Worm (Caenorhabditis elegans): ENCODE measurements around the gene Y39B6A.10.

Gene Y39B6A.10

DNA sequence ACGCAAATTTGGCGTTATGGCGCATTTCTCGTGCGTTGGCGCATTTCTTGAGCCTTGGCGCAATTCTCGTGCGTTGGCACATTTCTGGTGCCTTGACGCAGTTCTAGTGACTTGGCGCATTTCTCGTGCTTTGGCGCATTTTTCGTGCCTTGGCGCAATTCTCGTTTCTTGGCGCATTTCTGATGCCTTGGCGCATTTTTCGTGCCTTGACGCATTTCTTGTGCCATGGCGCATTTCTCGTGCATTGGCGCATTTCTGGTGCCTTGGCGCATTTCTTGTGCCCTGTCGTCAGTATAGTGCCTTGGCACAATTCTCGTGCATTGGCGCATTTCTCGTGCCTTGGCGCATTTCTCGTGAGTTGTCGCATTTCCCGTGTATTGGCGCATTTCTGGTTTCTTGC is 14.9 kb upstream of the Y39B6A.10 start:
- TF ChIP-seq drap-1 (GFP tag; optimal IDR thresholded peaks at IDR 0.05) (peak; percentile 13), lsy-2 (tag; optimal IDR thresholded peaks at IDR 0.05) (no peak)

DNA sequence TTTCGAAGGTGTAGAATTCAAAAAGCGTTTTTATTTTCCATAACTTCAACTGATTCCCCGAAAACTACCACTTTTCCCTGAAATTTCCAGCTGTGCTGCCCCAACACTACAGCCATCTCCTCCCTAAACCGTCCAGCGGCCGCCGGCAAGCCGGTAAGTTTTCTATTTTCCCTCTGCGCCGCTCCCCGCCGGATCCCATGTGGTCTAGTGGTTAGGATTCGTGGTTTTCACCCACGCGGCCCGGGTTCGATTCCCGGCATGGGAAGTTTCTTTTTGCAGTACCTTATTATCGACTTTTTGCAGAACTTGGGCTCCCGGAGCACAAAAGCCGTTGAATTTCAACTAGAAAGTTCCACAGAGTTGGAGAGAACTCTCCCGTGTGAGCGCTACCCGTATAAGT is 9.2 kb upstream of the Y39B6A.10 start:
- no peak for TF ChIP-seq lin-13 (tag; optimal IDR thresholded peaks at IDR 0.05)

DNA sequence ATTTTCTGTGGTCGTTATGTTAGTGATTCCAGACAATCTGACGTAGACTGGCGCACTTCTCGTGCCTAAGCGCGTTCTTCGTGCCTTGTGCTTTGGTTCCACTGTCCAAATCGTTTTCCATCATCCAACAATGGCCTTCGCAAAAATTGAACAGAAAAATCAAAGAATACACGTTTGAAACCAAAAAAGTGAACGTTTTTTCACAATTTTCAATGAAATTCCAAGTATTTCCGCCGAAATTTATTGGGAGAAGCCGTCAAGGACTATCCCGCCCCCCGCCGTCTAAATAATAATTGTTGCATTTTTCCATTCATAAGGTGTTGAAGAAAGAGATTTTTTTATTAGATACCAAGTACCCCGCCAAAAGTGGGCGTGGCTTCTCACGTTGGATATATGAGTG is 7.1 kb upstream of the Y39B6A.10 start, which contains the start of gene cpg-23:
cpg-23 (plus strand) TSS at position 301 of the 400 bp plus-strand sequence.
- TF ChIP-seq nhr-237 (tag; optimal IDR thresholded peaks at IDR 0.05) (no peak), ceh-39 (tag; optimal IDR thresholded peaks at IDR 0.05) (no peak), blmp-1 (tag; optimal IDR thresholded peaks at IDR 0.05) (no peak), mab-5 (tag; optimal IDR thresholded peaks at IDR 0.05) (no peak), zip-8 (tag; optimal IDR thresholded peaks at IDR 0.05) (no peak), cnd-1 (tag; optimal IDR thresholded peaks at IDR 0.05) (no peak), pha-4 (tag; optimal IDR thresholded peaks at IDR 0.05) (no peak), mep-1 (tag; optimal IDR thresholded peaks at IDR 0.05) (no peak), nhr-28 (tag; optimal IDR thresholded peaks at IDR 0.05) (no peak), elt-1 (tag; optimal IDR thresholded peaks at IDR 0.05; ENCODE audit: borderline replicate concordance, insufficient read depth) (no peak), ztf-11 (tag; optimal IDR thresholded peaks at IDR 0.05) (no peak), elt-3 (tag; optimal IDR thresholded peaks at IDR 0.05) (no peak), nhr-12 (tag; optimal IDR thresholded peaks at IDR 0.05) (no peak), snpc-4 (tag; optimal IDR thresholded peaks at IDR 0.05) (no peak)

DNA sequence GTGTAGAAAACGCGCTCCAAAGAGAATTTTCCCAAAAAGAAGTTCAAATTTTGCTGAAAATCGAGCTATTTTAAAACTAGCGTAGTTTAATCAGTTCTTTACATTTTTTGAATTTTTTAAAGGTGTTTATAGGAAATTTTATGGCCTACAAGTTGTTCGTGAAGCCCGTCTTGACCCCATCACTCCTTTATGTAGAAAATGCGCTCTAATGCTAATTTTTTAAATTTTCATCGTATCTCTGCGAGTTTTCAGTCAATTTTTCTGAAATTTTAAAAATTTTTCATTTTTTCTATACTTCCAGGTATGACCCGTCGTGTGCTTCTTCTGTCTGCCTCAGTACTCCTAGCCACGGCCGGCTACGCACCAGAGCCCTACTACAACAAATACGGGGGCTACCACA is 2.8 kb upstream of the Y39B6A.10 start, which contains the start of gene Y39B6A.9:
Y39B6A.9 (plus strand) TSS at position 301 of the 400 bp plus-strand sequence.
- TF ChIP-seq tbx-8 (GFP tag; optimal IDR thresholded peaks at IDR 0.05), result no peak
- no peak for TF ChIP-seq unc-62 (GFP tag; optimal IDR thresholded peaks at IDR 0.05)
- TF ChIP-seq cnd-1 (tag; optimal IDR thresholded peaks at IDR 0.05), result no peak
- TF ChIP-seq mls-2 (tag; optimal IDR thresholded peaks at IDR 0.05), result no peak
- TF ChIP-seq M03D4.4 (tag; optimal IDR thresholded peaks at IDR 0.05), result no peak
- TF ChIP-seq nhr-28 (tag; optimal IDR thresholded peaks at IDR 0.05), result no peak
- no peak for TF ChIP-seq ceh-39 (tag; optimal IDR thresholded peaks at IDR 0.05)
- no peak for TF ChIP-seq ham-2 (GFP tag; optimal IDR thresholded peaks at IDR 0.05)
- no peak for TF ChIP-seq unc-120 (tag; optimal IDR thresholded peaks at IDR 0.05; ENCODE audit: poor library complexity, severe bottlenecking)
- no peak for TF ChIP-seq hlh-1 (tag; optimal IDR thresholded peaks at IDR 0.05)

DNA sequence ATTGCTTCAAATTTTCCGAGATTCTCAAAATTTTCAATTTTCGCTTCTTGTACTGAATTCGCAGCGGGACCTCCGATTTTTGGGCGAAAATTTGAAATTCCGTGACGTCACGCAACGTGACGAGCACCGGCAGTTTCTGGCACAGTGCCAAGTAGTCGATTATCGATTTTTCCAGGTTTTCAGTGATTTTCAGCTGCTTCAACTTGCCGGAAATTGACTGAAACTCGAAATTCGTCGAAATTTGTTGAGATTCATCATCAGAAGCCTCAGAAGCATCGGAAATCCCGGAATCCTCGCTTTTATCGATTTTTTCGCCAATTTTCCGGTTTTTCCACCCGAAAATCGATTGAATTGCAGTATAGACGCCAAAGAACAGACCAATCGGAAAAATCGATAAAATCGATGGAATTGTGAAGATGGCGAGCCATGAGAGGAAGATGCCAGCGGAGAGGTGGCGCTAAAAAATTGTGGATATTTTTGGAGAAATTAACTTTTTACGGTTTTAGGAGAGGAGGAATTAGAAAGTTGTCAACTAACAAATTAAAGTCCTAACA is 1.5 kb downstream of the Y39B6A.10 start:
- no peak for TF ChIP-seq mls-2 (tag; optimal IDR thresholded peaks at IDR 0.05)
- no peak for TF ChIP-seq nhr-2 (tag; optimal IDR thresholded peaks at IDR 0.05)
- TF ChIP-seq nhr-76 (tag; optimal IDR thresholded peaks at IDR 0.05), result no peak

DNA sequence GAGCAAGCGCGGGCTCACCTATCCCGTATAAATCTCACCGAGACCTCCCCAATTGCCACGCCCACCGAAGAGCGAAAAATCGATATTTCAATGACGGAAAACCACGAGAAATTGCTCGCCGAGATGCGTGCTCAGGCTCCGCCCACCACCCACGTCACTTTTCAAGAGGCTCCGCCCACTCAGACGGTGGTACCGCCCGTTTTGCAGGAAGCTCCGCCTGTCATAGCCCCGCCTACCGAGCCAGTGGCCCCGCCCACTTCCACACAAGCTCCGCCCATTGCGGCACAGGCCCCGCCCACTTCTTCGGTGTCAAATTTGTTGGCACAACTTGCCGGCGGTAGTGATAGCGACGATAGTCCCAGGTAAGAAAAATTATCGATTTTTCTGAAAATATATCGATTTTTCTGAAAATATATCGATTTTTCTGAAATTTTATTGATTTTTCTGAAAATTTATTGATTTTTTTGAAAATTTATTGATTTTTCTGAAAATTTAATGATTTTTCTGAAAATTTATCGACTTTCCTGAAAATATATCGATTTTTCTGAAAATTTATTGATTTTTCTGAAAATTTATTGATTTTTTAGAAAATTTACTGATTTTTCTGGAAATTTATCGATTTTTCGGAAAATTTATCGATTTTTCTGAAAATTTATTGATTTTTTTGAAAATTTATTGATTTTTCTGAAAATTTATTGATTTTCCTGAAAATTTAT is 3.8 kb downstream of the Y39B6A.10 start:
- no peak for TF ChIP-seq zip-8 (tag; optimal IDR thresholded peaks at IDR 0.05)
- TF ChIP-seq sptf-1 (tag; optimal IDR thresholded peaks at IDR 0.05), result no peak
- no peak for TF ChIP-seq nhr-28 (tag; optimal IDR thresholded peaks at IDR 0.05)
- no peak for TF ChIP-seq M03D4.4 (tag; optimal IDR thresholded peaks at IDR 0.05)
- no peak for TF ChIP-seq cnd-1 (tag; optimal IDR thresholded peaks at IDR 0.05)
- TF ChIP-seq ztf-11 (tag; optimal IDR thresholded peaks at IDR 0.05), result no peak

DNA sequence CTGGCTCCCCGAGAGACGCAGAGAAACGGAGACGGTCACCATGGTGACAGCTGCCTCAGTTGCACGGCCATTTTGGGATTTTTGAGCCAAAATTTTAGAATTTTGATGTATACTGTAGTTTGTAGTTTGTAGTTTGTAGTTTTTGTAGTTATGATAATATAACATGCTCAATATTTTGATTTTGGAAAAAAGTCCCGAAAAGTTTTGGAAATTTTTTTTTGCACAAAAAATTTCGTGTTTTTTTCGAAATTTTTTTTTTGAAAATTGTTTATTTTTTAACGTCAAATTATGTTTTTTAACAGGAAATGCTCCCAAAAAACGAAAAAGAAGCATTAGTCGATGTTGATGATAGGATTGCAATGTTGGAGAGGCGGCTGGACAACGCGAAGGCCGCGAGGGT is 6.2 kb downstream of the Y39B6A.10 start, which contains the start of gene dyf-17:
dyf-17 (plus strand) TSS at position 301 of the 400 bp plus-strand sequence.
- TF ChIP-seq ceh-83 (GFP tag; optimal IDR thresholded peaks at IDR 0.05) (no peak), zip-8 (tag; optimal IDR thresholded peaks at IDR 0.05) (no peak), lin-32 (GFP tag; optimal IDR thresholded peaks at IDR 0.05) (peak; percentile 15), ces-1 (GFP tag; optimal IDR thresholded peaks at IDR 0.05) (no peak), elt-1 (tag; optimal IDR thresholded peaks at IDR 0.05; ENCODE audit: borderline replicate concordance, insufficient read depth) (no peak), lin-13 (tag; optimal IDR thresholded peaks at IDR 0.05) (no peak)

All from whole organism, mixed stage, embryonic.